Worm (Caenorhabditis elegans): ENCODE measurements around the gene T01E8.1.

Gene T01E8.1

ce11 chrII:10250966-10251365 is 44.4 kb downstream of the T01E8.1 start, which contains the start of gene F54B3.1 (continued):
- TF ChIP-seq elt-2 (tag; optimal IDR thresholded peaks at IDR 0.05) (no peak), fkh-10 (GFP tag; optimal IDR thresholded peaks at IDR 0.05) (no peak)

ce11 chrII:10252048-10252447 is 45.5 kb downstream of the T01E8.1 start:
- TF ChIP-seq F13H6.1 (tag; optimal IDR thresholded peaks at IDR 0.05) (no peak), K02D7.2 (tag; optimal IDR thresholded peaks at IDR 0.05) (no peak), madf-2 (tag; optimal IDR thresholded peaks at IDR 0.05) (no peak), ceh-24 (tag; optimal IDR thresholded peaks at IDR 0.05) (no peak), ceh-14 (tag; optimal IDR thresholded peaks at IDR 0.05) (no peak), nhr-11 (tag; optimal IDR thresholded peaks at IDR 0.05) (no peak), pros-1 (tag; optimal IDR thresholded peaks at IDR 0.05) (no peak), ttx-3 (tag; optimal IDR thresholded peaks at IDR 0.05) (no peak), eyg-1 (tag; optimal IDR thresholded peaks at IDR 0.05) (no peak), ets-4 (tag; optimal IDR thresholded peaks at IDR 0.05) (no peak), unc-86 (tag; optimal IDR thresholded peaks at IDR 0.05) (no peak), pqm-1 (tag; optimal IDR thresholded peaks at IDR 0.05) (no peak), ztf-16 (tag; optimal IDR thresholded peaks at IDR 0.05) (no peak), gmeb-2 (tag; optimal IDR thresholded peaks at IDR 0.05) (no peak), sox-2 (GFP tag; IDR thresholded peaks at IDR 0.05) (no peak), hlh-30 (tag; optimal IDR thresholded peaks at IDR 0.05; ENCODE audit: insufficient read depth) (no peak), nhr-232 (tag; optimal IDR thresholded peaks at IDR 0.05) (no peak)

Measured in whole organism, late embryonic.